Fruit fly (Drosophila melanogaster) whole organism, adult: ENCODE measurements around the gene P5CDh2.

Source experiments
- CG11617 ChIP-seq: fragments of 200-800 bp; sonication (Bioruptor generic); optimal IDR thresholded peaks from 2 replicates; lab custom pipeline; 2017; ENCODE audit warnings: mild to moderate bottlenecking, missing biosample characterization, missing genetic modification reagents, missing genetic modification characterization
- CG12768 ChIP-seq: fragments of 200-800 bp; sonication (Bioruptor generic); optimal IDR thresholded peaks from 2 replicates; lab custom pipeline; 2017; ENCODE audit warnings: missing biosample characterization, missing genetic modification characterization, mild to moderate bottlenecking, moderate library complexity, missing genetic modification reagents
- CG14711 ChIP-seq: fragments of 200-800 bp; sonication (Bioruptor generic); optimal IDR thresholded peaks from 2 replicates; lab custom pipeline; 2018; ENCODE audit warnings: missing biosample characterization, mild to moderate bottlenecking, missing genetic modification characterization, moderate library complexity
- CG1620 ChIP-seq: fragments of 200-800 bp; sonication (Bioruptor generic); optimal IDR thresholded peaks from 2 replicates; lab custom pipeline; 2016; ENCODE audit warnings: missing biosample characterization, missing genetic modification characterization
- CG33017 ChIP-seq: fragments of 200-800 bp; sonication (Bioruptor generic); optimal IDR thresholded peaks from 2 replicates; lab custom pipeline; 2018; ENCODE audit warnings: missing biosample characterization, mild to moderate bottlenecking, missing genetic modification characterization, moderate library complexity
- CG5204 ChIP-seq: fragments of 200-800 bp; sonication (Bioruptor generic); optimal IDR thresholded peaks from 2 replicates; lab custom pipeline; 2016; ENCODE audit warnings: missing biosample characterization, missing genetic modification characterization
- CG7045 ChIP-seq: fragments of 200-800 bp; sonication (Bioruptor generic); optimal IDR thresholded peaks from 2 replicates; lab custom pipeline; 2017; ENCODE audit warnings: missing biosample characterization, mild to moderate bottlenecking, missing genetic modification characterization
- CG7101 ChIP-seq: fragments of 200-800 bp; sonication (Bioruptor generic); optimal IDR thresholded peaks from 2 replicates; lab custom pipeline; 2018; ENCODE audit warnings: missing biosample characterization, mild to moderate bottlenecking, missing genetic modification characterization, moderate library complexity
- Clk ChIP-seq: fragments of 200-800 bp; sonication (Bioruptor generic); optimal IDR thresholded peaks from 2 replicates; lab custom pipeline; 2017; ENCODE audit warnings: missing biosample characterization, missing genetic modification characterization
- Crg-1 ChIP-seq: fragments of 200-800 bp; sonication (Bioruptor generic); optimal IDR thresholded peaks from 2 replicates; lab custom pipeline; 2016; ENCODE audit warnings: missing biosample characterization, missing genetic modification characterization
- Hr96 ChIP-seq: fragments of 200-800 bp; sonication (Bioruptor generic); optimal IDR thresholded peaks from 2 replicates; lab custom pipeline; 2016; ENCODE audit warnings: missing biosample characterization, missing genetic modification characterization
- Mnt ChIP-seq: fragments of 200-800 bp; sonication (Bioruptor generic); optimal IDR thresholded peaks from 2 replicates; lab custom pipeline; 2016; ENCODE audit warnings: missing biosample characterization, mild to moderate bottlenecking, missing genetic modification characterization
- bab1 ChIP-seq: fragments of 200-800 bp; sonication (Bioruptor generic); optimal IDR thresholded peaks from 3 replicates; lab custom pipeline; 2019; ENCODE audit warnings: missing biosample characterization, mild to moderate bottlenecking, missing genetic modification characterization, moderate library complexity
- cic ChIP-seq: fragments of 200-800 bp; sonication (Bioruptor generic); optimal IDR thresholded peaks from 2 replicates; lab custom pipeline; 2017; ENCODE audit warnings: missing biosample characterization, mild to moderate bottlenecking, missing genetic modification characterization, moderate library complexity
- cnc ChIP-seq, 2 experiments: fragments of >200 bp; optimal IDR thresholded peaks; 2 replicates each; lab custom pipeline; 2017
- kay ChIP-seq: fragments of 200-800 bp; sonication (Bioruptor generic); peaks from one replicate; lab custom pipeline; 2016; ENCODE audit warnings: missing biosample characterization, missing genetic modification characterization, borderline replicate concordance
- ovo ChIP-seq: fragments of 200-800 bp; sonication (Bioruptor generic); optimal IDR thresholded peaks from 2 replicates; lab custom pipeline; 2016; ENCODE audit warnings: missing biosample characterization, missing genetic modification characterization
- pad ChIP-seq: fragments of 200-800 bp; sonication (Bioruptor generic); optimal IDR thresholded peaks from 3 replicates; lab custom pipeline; 2017; ENCODE audit warnings: missing biosample characterization, missing genetic modification characterization, mild to moderate bottlenecking, moderate library complexity, missing genetic modification reagents
- tj ChIP-seq: fragments of 200-800 bp; sonication (Bioruptor generic); optimal IDR thresholded peaks from 3 replicates; lab custom pipeline; 2017; ENCODE audit warnings: missing biosample characterization, mild to moderate bottlenecking, missing genetic modification characterization, moderate library complexity
- toe ChIP-seq: fragments of 200-800 bp; sonication (Bioruptor generic); optimal IDR thresholded peaks from 2 replicates; lab custom pipeline; 2016; ENCODE audit warnings: missing biosample characterization, missing genetic modification characterization

The P5CDh2 gene

DNA sequence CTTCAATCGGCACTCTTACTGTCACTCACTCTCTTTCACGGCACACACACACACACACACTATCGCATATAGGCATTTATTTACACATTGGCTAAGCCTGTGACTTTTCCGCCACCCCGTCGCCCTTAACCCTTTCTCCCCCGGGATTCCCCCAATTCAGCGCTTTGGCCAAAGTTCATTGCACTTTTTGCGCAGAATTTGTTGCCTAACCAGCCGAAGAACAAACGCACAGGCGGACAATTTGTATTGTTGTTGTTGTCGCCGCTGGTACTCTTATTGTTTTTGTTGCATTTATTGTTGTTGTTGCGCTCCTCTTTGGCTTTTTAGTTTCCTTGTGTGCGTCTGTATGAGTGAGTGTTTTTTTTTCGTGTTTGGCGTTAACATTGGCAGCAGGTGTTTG is 21.0 kb downstream of the P5CDh2 start:
- TF ChIP-seq toe (no peak), CG7101 (tag; lab: Kevin White, UChicago) (no peak), Hr96 (GFP tag; lab: Kevin White, UChicago) (no peak), CG14711 (no peak), tj (GFP tag; lab: Kevin White, UChicago) (no peak), cic (GFP tag; lab: Kevin White, UChicago) (no peak), CG11617 (GFP tag; lab: Kevin White, UChicago) (no peak), CG12768 (GFP tag; lab: Kevin White, UChicago) (no peak), cnc (optimal IDR thresholded peaks at IDR 0.05; lab: Kevin White, UChicago) (no peak), Clk (GFP tag; lab: Kevin White, UChicago) (no peak), pad (no peak)

dm6 chr3R:21899170-21899575 is 21.4 kb downstream of the P5CDh2 start:
- TF ChIP-seq Mnt (GFP tag; lab: Kevin White, UChicago): no peak
- TF ChIP-seq kay: no peak
- TF ChIP-seq CG5204 (GFP tag; lab: Kevin White, UChicago): no peak
- no peak for TF ChIP-seq CG1620 (GFP tag; lab: Kevin White, UChicago)
- TF ChIP-seq Clk (GFP tag; lab: Kevin White, UChicago): no peak
- TF ChIP-seq pad: no peak
- TF ChIP-seq cic (GFP tag; lab: Kevin White, UChicago): no peak
- no peak for TF ChIP-seq CG12768 (GFP tag; lab: Kevin White, UChicago)
- no peak for TF ChIP-seq Hr96 (GFP tag; lab: Kevin White, UChicago)
- no peak for TF ChIP-seq CG7101 (tag; lab: Kevin White, UChicago)
- TF ChIP-seq toe: no peak
- no peak for TF ChIP-seq CG14711
- TF ChIP-seq CG7045 (GFP tag; lab: Kevin White, UChicago): no peak
- no peak for TF ChIP-seq Crg-1 (GFP tag; lab: Kevin White, UChicago)
- no peak for TF ChIP-seq ovo
- TF ChIP-seq CG11617 (GFP tag; lab: Kevin White, UChicago): no peak
- TF ChIP-seq tj (GFP tag; lab: Kevin White, UChicago): no peak
- TF ChIP-seq bab1: no peak

- TF ChIP-seq cic (GFP tag; lab: Kevin White, UChicago) (no peak), CG12768 (GFP tag; lab: Kevin White, UChicago) (no peak), Hr96 (GFP tag; lab: Kevin White, UChicago) (no peak), CG7101 (tag; lab: Kevin White, UChicago) (no peak), Clk (GFP tag; lab: Kevin White, UChicago) (no peak), CG7045 (GFP tag; lab: Kevin White, UChicago) (no peak), ovo (no peak), kay (no peak), CG33017 (tag; lab: Kevin White, UChicago) (no peak), Mnt (GFP tag; lab: Kevin White, UChicago) (no peak), CG14711 (no peak), CG5204 (GFP tag; lab: Kevin White, UChicago) (no peak), toe (no peak)
These were observed 26.6 kb downstream of the P5CDh2 start for dm6 chr3R:21904345-21904744.

DNA sequence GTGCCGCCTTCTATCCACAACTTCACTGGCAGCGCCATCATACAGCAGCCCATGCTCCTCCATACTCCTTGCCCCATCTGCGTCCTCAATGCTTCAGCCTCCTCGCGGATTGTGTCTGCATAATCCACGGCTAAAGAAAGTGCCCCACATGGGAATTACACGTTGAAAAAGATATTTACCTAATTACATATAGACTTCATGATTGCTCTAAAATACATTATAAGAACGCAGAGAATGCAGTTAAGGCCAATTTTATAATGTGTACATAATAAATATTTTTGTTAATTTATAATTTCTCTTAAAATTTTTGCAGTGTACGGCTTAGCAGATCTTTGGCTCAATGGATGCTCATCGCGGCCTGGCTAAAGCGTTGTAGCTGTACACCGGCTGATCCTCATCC is 27.9 kb downstream of the P5CDh2 start:
- TF ChIP-seq CG1620 (GFP tag; lab: Kevin White, UChicago) (no peak), tj (GFP tag; lab: Kevin White, UChicago) (no peak), cnc (optimal IDR thresholded peaks at IDR 0.05; lab: Kevin White, UChicago) (no peak), Crg-1 (GFP tag; lab: Kevin White, UChicago) (no peak), CG14711 (no peak), Clk (GFP tag; lab: Kevin White, UChicago) (no peak), cic (GFP tag; lab: Kevin White, UChicago) (no peak), kay (no peak), CG7045 (GFP tag; lab: Kevin White, UChicago) (no peak), toe (no peak), CG5204 (GFP tag; lab: Kevin White, UChicago) (no peak), CG33017 (tag; lab: Kevin White, UChicago) (no peak), CG12768 (GFP tag; lab: Kevin White, UChicago) (no peak), CG7101 (tag; lab: Kevin White, UChicago) (no peak)

- TF ChIP-seq Crg-1 (GFP tag; lab: Kevin White, UChicago) (no peak), cnc (optimal IDR thresholded peaks at IDR 0.05; lab: Kevin White, UChicago) (no peak), kay (no peak), toe (no peak), ovo (no peak), CG11617 (GFP tag; lab: Kevin White, UChicago) (no peak), CG7101 (tag; lab: Kevin White, UChicago) (no peak), bab1 (no peak), CG7045 (GFP tag; lab: Kevin White, UChicago) (no peak), CG5204 (GFP tag; lab: Kevin White, UChicago) (no peak), cic (GFP tag; lab: Kevin White, UChicago) (no peak), CG14711 (no peak), CG33017 (tag; lab: Kevin White, UChicago) (no peak), Mnt (GFP tag; lab: Kevin White, UChicago) (no peak), Clk (GFP tag; lab: Kevin White, UChicago) (no peak), CG12768 (GFP tag; lab: Kevin White, UChicago) (no peak), CG1620 (GFP tag; lab: Kevin White, UChicago) (no peak), Hr96 (GFP tag; lab: Kevin White, UChicago) (no peak), pad (no peak)
These were observed 29.1 kb downstream of the P5CDh2 start for dm6 chr3R:21906867-21907266.

- no peak for TF ChIP-seq Hr96 (GFP tag; lab: Kevin White, UChicago)
- no peak for TF ChIP-seq bab1
- TF ChIP-seq tj (GFP tag; lab: Kevin White, UChicago): no peak
- no peak for TF ChIP-seq CG11617 (GFP tag; lab: Kevin White, UChicago)
- no peak for TF ChIP-seq kay
These were observed 33.8 kb downstream of the P5CDh2 start, which contains the start of gene Qsox3 for dm6 chr3R:21911516-21911915. Gene Qsox3 (plus strand): TSS chr3R:21911816.
